Worm (Caenorhabditis elegans): ENCODE data around the gene spp-11.

spp-11 gene

DNA sequence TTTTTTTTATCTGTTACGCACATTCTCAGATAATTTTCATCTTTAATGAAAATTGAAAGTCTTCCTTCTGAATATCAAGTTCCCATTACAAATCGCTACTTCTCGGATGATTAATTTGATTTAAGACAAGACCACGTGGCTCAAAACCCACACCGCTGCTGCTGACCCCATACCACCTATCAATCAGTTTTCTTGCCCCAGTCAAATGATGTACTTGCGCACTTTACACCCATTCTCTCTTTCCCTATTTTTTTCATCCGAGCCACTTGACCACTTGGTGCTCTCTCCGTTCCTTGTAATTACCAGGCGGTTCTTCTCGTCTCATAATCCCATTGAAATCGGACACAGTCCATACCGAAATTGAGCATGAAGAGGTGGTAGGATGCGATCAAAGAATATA, 13.1 kb downstream of the spp-11 start:
- TF ChIP-seq attf-6 (GFP tag; IDR thresholded peaks at IDR 0.05) (no peak), lin-40 (tag; optimal IDR thresholded peaks at IDR 0.05) (no peak), lag-1 (GFP tag; IDR thresholded peaks at IDR 0.05) (no peak), let-607 (tag; optimal IDR thresholded peaks at IDR 0.05) (no peak), aptf-3 (GFP tag; IDR thresholded peaks at IDR 0.05) (no peak), Y53F4B.3 (GFP tag; IDR thresholded peaks at IDR 0.05) (no peak)

DNA sequence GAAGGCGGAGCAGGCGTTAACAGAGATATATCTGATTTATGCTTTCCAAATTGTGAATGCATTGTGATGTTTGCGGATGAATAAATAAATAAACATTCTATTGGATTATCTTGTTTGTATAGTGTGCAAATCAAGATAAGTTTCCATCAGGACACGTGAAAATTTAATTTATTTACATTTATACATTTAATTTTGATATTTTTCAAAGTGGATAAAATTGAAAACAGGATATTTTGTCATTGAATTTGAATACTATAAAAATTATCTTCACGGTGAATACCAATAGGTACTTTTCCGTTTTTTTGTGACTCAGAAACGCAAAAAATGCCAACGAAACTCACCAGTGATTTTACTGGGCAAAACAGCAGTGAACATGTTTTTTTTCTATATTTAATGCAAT, 16.0 kb downstream of the spp-11 start, which contains the start of gene F58F12.3:
Gene F58F12.3, minus strand, starts transcription at position 101 of the 400 bp plus-strand sequence.
- no peak for TF ChIP-seq ceh-91 (GFP tag; IDR thresholded peaks at IDR 0.05)

DNA sequence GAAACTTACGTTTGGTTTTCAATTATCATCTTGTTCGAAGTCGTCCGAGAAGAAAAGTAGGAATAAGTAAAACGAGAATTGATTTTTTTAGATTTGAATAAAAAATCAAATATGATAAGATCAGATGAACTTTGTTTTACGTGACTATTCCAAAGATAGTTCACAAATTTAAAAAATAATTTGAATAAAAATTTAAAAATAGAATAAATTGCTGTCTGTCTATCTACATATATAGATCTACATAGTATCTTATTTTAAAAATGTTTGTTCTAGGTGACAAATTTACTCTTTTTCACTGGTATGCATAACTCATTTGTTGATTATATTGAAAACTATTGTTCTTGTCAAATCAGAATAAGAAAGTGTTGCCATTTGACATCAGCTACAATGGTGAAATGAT, 19.2 kb downstream of the spp-11 start, which contains the start of gene F58F12.2:
Gene F58F12.2, minus strand, starts transcription at position 101 of the 400 bp plus-strand sequence.
- no peak for TF ChIP-seq egl-44 (GFP tag; IDR thresholded peaks at IDR 0.05)
- TF ChIP-seq Y79H2A.3 (GFP tag; conservative IDR thresholded peaks at IDR 0.05) = no peak
- TF ChIP-seq repo-1 (tag; optimal IDR thresholded peaks at IDR 0.05) = no peak
- no peak for TF ChIP-seq C06A6.2 (GFP tag; conservative IDR thresholded peaks at IDR 0.05)

DNA sequence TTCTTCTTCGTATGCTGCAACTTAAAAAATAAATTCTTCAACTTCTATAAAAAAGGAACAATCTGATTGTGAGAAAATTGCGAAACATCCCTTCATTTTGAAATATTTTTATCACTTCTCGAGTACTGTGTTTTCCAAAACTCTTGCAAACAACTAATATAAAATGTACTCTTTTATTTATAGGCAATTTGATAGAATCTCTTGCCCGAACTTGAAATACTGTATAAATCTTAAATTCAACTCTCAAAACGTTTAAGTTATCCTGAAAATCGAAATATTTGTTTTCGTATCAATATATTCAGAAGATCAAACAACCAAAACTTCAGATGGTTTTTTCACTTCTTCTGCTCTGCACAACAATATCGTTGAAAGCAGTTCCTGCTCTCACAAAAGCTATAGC, 20.7 kb downstream of the spp-11 start, which contains the start of gene F58F12.4:
Gene F58F12.4, plus strand, starts transcription at position 301 of the 400 bp plus-strand sequence.
- TF ChIP-seq somi-1 (GFP tag; optimal IDR thresholded peaks at IDR 0.05) = no peak
- no peak for TF ChIP-seq hlh-12 (tag; optimal IDR thresholded peaks at IDR 0.05)
- no peak for TF ChIP-seq die-1 (tag; optimal IDR thresholded peaks at IDR 0.05)
- no peak for TF ChIP-seq sea-2 (GFP tag; IDR thresholded peaks at IDR 0.05)
- no peak for TF ChIP-seq let-607 (tag; optimal IDR thresholded peaks at IDR 0.05)
- TF ChIP-seq Y56A3A.18 (GFP tag; IDR thresholded peaks at IDR 0.05) = no peak
- TF ChIP-seq F39B2.1 (GFP tag; IDR thresholded peaks at IDR 0.05) = no peak
- no peak for TF ChIP-seq pha-4 (tag; optimal IDR thresholded peaks at IDR 0.05)
- TF ChIP-seq B0261.1 (tag; optimal IDR thresholded peaks at IDR 0.05) = no peak
- TF ChIP-seq attf-5 (GFP tag; optimal IDR thresholded peaks at IDR 0.05) = no peak
- no peak for TF ChIP-seq madf-8 (GFP tag; conservative IDR thresholded peaks at IDR 0.05)
- TF ChIP-seq sdz-38 (tag; optimal IDR thresholded peaks at IDR 0.05) = no peak
- no peak for TF ChIP-seq ets-4 (GFP tag; optimal IDR thresholded peaks at IDR 0.05)
- TF ChIP-seq cebp-2 (GFP tag; IDR thresholded peaks at IDR 0.05) = no peak
- no peak for TF ChIP-seq B0019.2 (GFP tag; conservative IDR thresholded peaks at IDR 0.05)
- TF ChIP-seq mes-4 (tag; optimal IDR thresholded peaks at IDR 0.05) = no peak
- no peak for TF ChIP-seq hrde-1 (tag; optimal IDR thresholded peaks at IDR 0.05; ENCODE audit: borderline replicate concordance)
- no peak for TF ChIP-seq nhr-80 (tag; optimal IDR thresholded peaks at IDR 0.05)
- no peak for TF ChIP-seq zfh-2 (GFP tag; conservative IDR thresholded peaks at IDR 0.05)
- no peak for TF ChIP-seq rec-8 (tag; optimal IDR thresholded peaks at IDR 0.05)

DNA sequence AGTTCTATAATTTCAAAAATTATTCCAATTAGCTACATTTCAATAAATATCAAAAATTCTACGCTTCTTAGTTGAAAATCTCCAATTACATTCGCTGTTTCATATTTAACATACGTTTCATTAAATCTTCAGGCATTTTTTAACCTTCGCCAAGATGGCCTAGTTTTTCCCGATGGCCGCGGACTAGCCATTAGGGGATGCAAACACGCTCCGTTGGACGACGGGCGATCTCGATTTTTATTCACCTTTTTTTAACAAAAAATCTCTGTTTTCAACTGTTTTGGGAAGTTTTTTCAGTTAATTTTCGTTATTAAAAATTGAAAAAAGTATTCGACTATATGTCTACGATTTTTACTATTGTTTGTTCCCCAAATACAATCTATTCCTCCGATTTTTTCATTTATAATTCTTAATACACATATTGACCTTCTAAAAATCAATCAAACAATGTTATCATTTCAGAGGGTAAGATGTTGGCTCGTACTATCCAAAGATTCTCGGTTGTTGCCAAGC, 23.9 kb downstream of the spp-11 start, which contains the start of gene F58F12.1:
Gene F58F12.1, plus strand, starts transcription at position 463 of the 513 bp plus-strand sequence.
- no peak for TF ChIP-seq Y56A3A.18 (GFP tag; IDR thresholded peaks at IDR 0.05)
- no peak for TF ChIP-seq tbp1 (GFP tag; optimal IDR thresholded peaks at IDR 0.05)
- peak; percentile 33; the same call in 1 of the 2 replicates for TF ChIP-seq ceh-100 (GFP tag; IDR thresholded peaks at IDR 0.05)
- no peak for TF ChIP-seq hlh-12 (tag; optimal IDR thresholded peaks at IDR 0.05)
- TF ChIP-seq die-1 (tag; optimal IDR thresholded peaks at IDR 0.05) = no peak
- no peak for TF ChIP-seq Y53F4B.3 (GFP tag; IDR thresholded peaks at IDR 0.05)
- no peak for TF ChIP-seq cebp-1 (GFP tag; IDR thresholded peaks at IDR 0.05)
- peak; percentile 10 for TF ChIP-seq cebp-1 (tag; optimal IDR thresholded peaks at IDR 0.05)
- no peak for TF ChIP-seq lin-40 (tag; optimal IDR thresholded peaks at IDR 0.05)
- no peak for TF ChIP-seq nhr-120 (GFP tag; IDR thresholded peaks at IDR 0.05)
- no peak for TF ChIP-seq nhr-179 (tag; optimal IDR thresholded peaks at IDR 0.05)
- no peak for TF ChIP-seq sea-2 (GFP tag; IDR thresholded peaks at IDR 0.05)
- no peak for TF ChIP-seq chd-7 (tag; optimal IDR thresholded peaks at IDR 0.05)
- TF ChIP-seq lsy-27 (tag; optimal IDR thresholded peaks at IDR 0.05; ENCODE audit: borderline replicate concordance, insufficient read depth) = no peak
- no peak for TF ChIP-seq madf-8 (GFP tag; conservative IDR thresholded peaks at IDR 0.05)
- peak; percentile 92 for TF ChIP-seq mcd-1 (GFP tag; IDR thresholded peaks at IDR 0.05)
- TF ChIP-seq atf-7 (tag; optimal IDR thresholded peaks at IDR 0.05) = no peak
- TF ChIP-seq aptf-3 (GFP tag; IDR thresholded peaks at IDR 0.05) = no peak
- TF ChIP-seq pha-4 (tag; optimal IDR thresholded peaks at IDR 0.05) = no peak
- TF ChIP-seq B0336.3 (GFP tag; IDR thresholded peaks at IDR 0.05) = no peak
- no peak for TF ChIP-seq ztf-28 (GFP tag; IDR thresholded peaks at IDR 0.05)

Data from whole organism, young adult.